Fruit fly (Drosophila melanogaster) whole organism, prepupa: ENCODE results near the gene CG1103.

Source experiments
- CG16779 ChIP-seq: fragments of 200-800 bp; sonication (Bioruptor generic); optimal IDR thresholded peaks from 3 replicates; lab custom pipeline; 2017; ENCODE audit warnings: missing biosample characterization, mild to moderate bottlenecking, missing genetic modification characterization
- CG3919 ChIP-seq: fragments of 200-800 bp; sonication (Bioruptor generic); optimal IDR thresholded peaks from 3 replicates; lab custom pipeline; 2016; ENCODE audit warnings: missing biosample characterization, missing genetic modification characterization
- CG8119 ChIP-seq: fragments of 200-800 bp; sonication (Bioruptor generic); IDR thresholded peaks from 3 replicates; pipeline ENCODE4 v1.3.6; 2022; ENCODE audit warnings: missing biosample characterization, missing genetic modification characterization
- CG8319 ChIP-seq: fragments of 200-800 bp; sonication (Bioruptor generic); optimal IDR thresholded peaks from 3 replicates; lab custom pipeline; 2016; ENCODE audit warnings: missing biosample characterization, missing genetic modification characterization
- CG9139 ChIP-seq: fragments of 200-800 bp; sonication (Bioruptor generic); optimal IDR thresholded peaks from 3 replicates; lab custom pipeline; 2017; ENCODE audit warnings: missing biosample characterization, mild to moderate bottlenecking, missing genetic modification characterization
- Gug ChIP-seq: fragments of 200-800 bp; sonication (Bioruptor generic); IDR thresholded peaks from 2 replicates; pipeline ENCODE4 v1.3.6; 2022; ENCODE audit warnings: missing biosample characterization, missing genetic modification characterization
- Hr39 ChIP-seq: fragments of 200-800 bp; sonication (Bioruptor generic); optimal IDR thresholded peaks from 2 replicates; lab custom pipeline; 2016; ENCODE audit warnings: missing biosample characterization, missing genetic modification characterization
- OdsH ChIP-seq: fragments of 200-800 bp; sonication (Bioruptor generic); optimal IDR thresholded peaks from 3 replicates; lab custom pipeline; 2016; ENCODE audit warnings: missing biosample characterization, missing genetic modification characterization
- Sox14 ChIP-seq: fragments of 200-800 bp; sonication (Bioruptor generic); optimal IDR thresholded peaks from 3 replicates; lab custom pipeline; 2016; ENCODE audit warnings: missing biosample characterization, missing genetic modification characterization
- dac ChIP-seq: fragments of 200-800 bp; sonication (Bioruptor generic); optimal IDR thresholded peaks from 2 replicates; lab custom pipeline; 2017; ENCODE audit warnings: missing biosample characterization, mild to moderate bottlenecking, missing genetic modification characterization
- net ChIP-seq: fragments of 200-800 bp; sonication (Bioruptor generic); optimal IDR thresholded peaks from 3 replicates; lab custom pipeline; 2016; ENCODE audit warnings: missing biosample characterization, missing genetic modification characterization

dm6 chr3R:4310683-4311066 lies 26.9 kb upstream of the CG1103 start, which contains the start of gene Vps24:
- TF ChIP-seq CG8119 (GFP tag; lab: Robert Waterston, UW), result no peak
- TF ChIP-seq net, result no peak
- TF ChIP-seq Sox14 (GFP tag; lab: Kevin White, UChicago), result no peak
- no peak for TF ChIP-seq CG8319 (GFP tag; lab: Kevin White, UChicago)
- TF ChIP-seq dac (GFP tag; lab: Kevin White, UChicago), result no peak
- no peak for TF ChIP-seq CG3919 (GFP tag; lab: Kevin White, UChicago)
- no peak for TF ChIP-seq OdsH (GFP tag; lab: Kevin White, UChicago)
- TF ChIP-seq Hr39 (GFP tag; lab: Kevin White, UChicago), result no peak
- no peak for TF ChIP-seq CG16779 (tag; lab: Kevin White, UChicago)
- TF ChIP-seq CG9139 (GFP tag; lab: Kevin White, UChicago), result no peak
- TF ChIP-seq Gug (GFP tag; lab: Robert Waterston, UW), result no peak
